Worm (Caenorhabditis elegans) whole organism, young adult: Measurements from ENCODE around the gene T22D1.18.
A peak's percentile ranks its signal among the peaks of the same experiment; 100 is the strongest.
"Not testable (repeated sequence)": the region's sequence is repeated elsewhere in the genome, so short reads cannot be mapped to it uniquely, and the experiment has no call there.

Experiments used
- F22D6.2 ChIP-seq: sonication (generic microtip); optimal IDR thresholded peaks from 2 replicates; lab custom pipeline; 2016; ENCODE audit warnings: mild to moderate bottlenecking, missing genetic modification characterization, missing compliant biosample characterization
- madf-6 ChIP-seq: fragments of 200-800 bp; sonication (Bioruptor generic); IDR thresholded peaks from 2 replicates; pipeline ENCODE4 v1.3.6; 2022; ENCODE audit warnings: missing genetic modification reagents, missing genetic modification characterization, missing compliant biosample characterization
- mcd-1 ChIP-seq: fragments of 200-800 bp; sonication (Bioruptor generic); IDR thresholded peaks from 2 replicates; pipeline ENCODE4 v1.3.6; 2022; ENCODE audit warnings: missing genetic modification reagents, missing genetic modification characterization, missing compliant biosample characterization
- nhr-120 ChIP-seq: fragments of 200-800 bp; sonication (Bioruptor generic); IDR thresholded peaks from 2 replicates; pipeline ENCODE4 v1.3.6; 2022; ENCODE audit warnings: missing genetic modification characterization, missing compliant biosample characterization
- pha-4 ChIP-seq: fragments of 150-350 bp; sonication (generic microtip); optimal IDR thresholded peaks from 2 replicates; lab custom pipeline; 2014; ENCODE audit warnings: missing biosample characterization, missing genetic modification reagents, missing genetic modification characterization
- snpc-4 ChIP-seq, 5 experiments: fragments of 150-350 bp in 1 of 5; sonication (generic microtip) in 4 of 5; optimal IDR thresholded peaks; 2 replicates each; lab custom pipeline; 2014 to 2018; ENCODE audit warnings: missing genetic modification characterization in 5 of 5, missing biosample characterization in 3 of 5, antibody characterized with exemption in 2 of 5, mild to moderate bottlenecking in 2 of 5, missing compliant biosample characterization in 2 of 5, missing genotype in 2 of 5, moderate library complexity in 2 of 5, missing genetic modification reagents in 1 of 5

DNA sequence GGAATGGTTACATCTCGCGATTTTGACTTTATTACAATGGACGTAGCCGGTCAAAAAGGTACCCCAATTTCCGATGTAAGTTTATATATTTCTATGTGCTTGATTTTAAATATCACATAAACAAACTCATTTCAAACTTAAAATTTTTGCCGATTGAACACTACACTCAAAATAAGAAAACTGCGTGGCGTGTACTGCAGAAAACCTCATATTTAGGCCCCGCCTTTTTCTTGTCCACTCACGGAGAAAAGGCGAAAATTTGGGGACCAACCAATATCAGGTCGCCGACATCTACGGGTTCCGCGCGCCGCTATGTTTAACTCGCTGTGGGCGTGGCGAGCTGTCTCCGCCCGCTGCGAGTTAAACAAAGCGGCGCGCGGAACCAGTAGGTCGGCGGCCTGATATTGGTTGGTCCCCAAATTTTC, 5.8 kb downstream of the T22D1.18 start:
- peak; percentile 57 for TF ChIP-seq mcd-1 (GFP tag; lab: Robert Waterston, UW)
- not testable (repeated sequence) for TF ChIP-seq nhr-120 (GFP tag; lab: Robert Waterston, UW); pha-4 (tag; lab: Kevin White, UChicago); F22D6.2 (tag; lab: Kevin White, UChicago)
- peak; percentile 86 for TF ChIP-seq snpc-4 (GFP tag; optimal IDR thresholded peaks at IDR 0.05; lab: Kevin White, UChicago)
- peak in 3 of 4 experiments; percentile 91 to 94 (median 94) for TF ChIP-seq snpc-4 (tag; optimal IDR thresholded peaks at IDR 0.05; lab: Kevin White, UChicago)
- TF ChIP-seq madf-6 = peak; percentile 71
